Fruit fly (Drosophila melanogaster) whole organism, embryonic: ENCODE results near the gene LpR2.
A peak's percentile ranks its signal among the peaks of the same experiment; 100 is the strongest.

Experiments used
- Atf3 ChIP-seq: fragments of 200-800 bp; sonication (Bioruptor generic); optimal IDR thresholded peaks from 3 replicates; lab custom pipeline; 2016; ENCODE audit warnings: missing biosample characterization, missing genetic modification characterization
- B-H1 ChIP-seq: fragments of 200-800 bp; sonication (Bioruptor generic); IDR thresholded peaks from 3 replicates; pipeline ENCODE4 v1.3.6; 2022; ENCODE audit warnings: missing biosample characterization, missing genetic modification characterization
- BEAF-32 ChIP-seq: fragments of 200-800 bp; sonication (Bioruptor generic); optimal IDR thresholded peaks from 3 replicates; lab custom pipeline; 2017; ENCODE audit warnings: missing biosample characterization, missing genetic modification characterization, mild to moderate bottlenecking, moderate library complexity, missing genetic modification reagents
- CG10147 ChIP-seq: fragments of 200-800 bp; sonication (Bioruptor generic); optimal IDR thresholded peaks from 2 replicates; lab custom pipeline; 2019; ENCODE audit warnings: missing biosample characterization, mild to moderate bottlenecking, missing genetic modification characterization, moderate library complexity
- CG11085 ChIP-seq: fragments of 200-800 bp; sonication (Bioruptor generic); IDR thresholded peaks from 2 replicates; pipeline ENCODE4 v1.3.6; 2022; ENCODE audit warnings: missing biosample characterization, missing genetic modification characterization
- CG11695 ChIP-seq: fragments of 200-800 bp; sonication (Bioruptor generic); IDR thresholded peaks from 3 replicates; pipeline ENCODE4 v1.3.6; 2022; ENCODE audit warnings: missing biosample characterization, missing genetic modification characterization
- CG15073 ChIP-seq: fragments of 200-800 bp; sonication (Bioruptor generic); optimal IDR thresholded peaks from 2 replicates; lab custom pipeline; 2016; ENCODE audit warnings: missing biosample characterization, missing genetic modification characterization
- CG15696 ChIP-seq: fragments of 200-800 bp; sonication (Bioruptor generic); optimal IDR thresholded peaks from 2 replicates; lab custom pipeline; 2019; ENCODE audit warnings: missing biosample characterization, mild to moderate bottlenecking, missing genetic modification characterization, moderate library complexity
- CG30020 ChIP-seq: fragments of 200-800 bp; optimal IDR thresholded peaks from 2 replicates; lab custom pipeline; 2019; ENCODE audit warnings: missing biosample characterization, mild to moderate bottlenecking, missing genetic modification characterization, moderate library complexity
- CG31365 ChIP-seq: fragments of 200-800 bp; sonication (Bioruptor generic); optimal IDR thresholded peaks from 2 replicates; lab custom pipeline; 2018; ENCODE audit warnings: missing biosample characterization, mild to moderate bottlenecking, missing genetic modification characterization
- CG3163 ChIP-seq: fragments of 200-800 bp; sonication (Bioruptor generic); optimal IDR thresholded peaks from 3 replicates; lab custom pipeline; 2016; ENCODE audit warnings: missing biosample characterization, missing genetic modification characterization
- CG3407 ChIP-seq: fragments of 200-800 bp; sonication (Bioruptor generic); optimal IDR thresholded peaks from 2 replicates; lab custom pipeline; 2018; ENCODE audit warnings: missing biosample characterization, mild to moderate bottlenecking, missing genetic modification characterization
- CG6765 ChIP-seq: fragments of 200-800 bp; sonication (Bioruptor generic); optimal IDR thresholded peaks from 3 replicates; lab custom pipeline; 2017; ENCODE audit warnings: missing biosample characterization, mild to moderate bottlenecking, missing genetic modification characterization
- CG7745 ChIP-seq: fragments of 200-800 bp; sonication (Bioruptor generic); optimal IDR thresholded peaks from 2 replicates; lab custom pipeline; 2018; ENCODE audit warnings: missing biosample characterization, mild to moderate bottlenecking, missing genetic modification characterization, moderate library complexity
- CG7963 ChIP-seq: fragments of 200-800 bp; sonication (Bioruptor generic); IDR thresholded peaks from 3 replicates; pipeline ENCODE4 v1.3.6; 2022; ENCODE audit warnings: missing biosample characterization, missing genetic modification characterization; ENCODE audit not compliant: partially characterized antibody
- CG9932 ChIP-seq: fragments of 200-800 bp; sonication (Bioruptor generic); IDR thresholded peaks from 2 replicates; pipeline ENCODE4 v1.3.6; 2022; ENCODE audit warnings: missing biosample characterization, missing genetic modification characterization
- Dll ChIP-seq: fragments of 200-800 bp; sonication (Bioruptor generic); IDR thresholded peaks from 4 replicates; pipeline ENCODE4 v1.3.6; 2022; ENCODE audit warnings: missing biosample characterization, missing genetic modification characterization; ENCODE audit not compliant: partially characterized antibody
- Doc3 ChIP-seq: fragments of 200-800 bp; sonication (Bioruptor generic); IDR thresholded peaks from 3 replicates; pipeline ENCODE4 v1.3.6; 2022; ENCODE audit warnings: missing biosample characterization, missing genetic modification characterization; ENCODE audit not compliant: partially characterized antibody
- Ets65A ChIP-seq: fragments of 200-800 bp; sonication (Bioruptor generic); peaks from one replicate; lab custom pipeline; 2016; ENCODE audit warnings: missing biosample characterization, missing genetic modification characterization
- Kr ChIP-seq: fragments of 200-800 bp; sonication (Bioruptor generic); optimal IDR thresholded peaks from 2 replicates; lab custom pipeline; 2017; ENCODE audit warnings: missing biosample characterization, mild to moderate bottlenecking, missing genetic modification characterization
- Rfx ChIP-seq: fragments of 200-800 bp; sonication (Bioruptor generic); IDR thresholded peaks from 2 replicates; pipeline ENCODE4 v1.3.6; 2022; ENCODE audit warnings: missing biosample characterization, missing genetic modification characterization
- Tbp ChIP-seq: fragments of >200 bp; optimal IDR thresholded peaks from 2 replicates; lab custom pipeline; 2018; ENCODE audit warnings: missing biosample characterization, missing genetic modification characterization
- Trl ChIP-seq, 3 experiments: fragments of >200 bp in 2 of 3; fragments of 200-800 bp in 1 of 3; sonication (Bioruptor generic) in 1 of 3; optimal IDR thresholded peaks; 2 replicates in 1 of 3; 3 replicates in 2 of 3; lab custom pipeline; 2016 to 2017; ENCODE audit warnings: missing biosample characterization in 1 of 3, missing genetic modification characterization in 1 of 3
- abd-A ChIP-seq: fragments of 200-800 bp; sonication (Bioruptor generic); optimal IDR thresholded peaks from 3 replicates; lab custom pipeline; 2019; ENCODE audit warnings: missing biosample characterization, mild to moderate bottlenecking, missing genetic modification characterization, moderate library complexity
- amos ChIP-seq: fragments of 200-800 bp; sonication (Bioruptor generic); IDR thresholded peaks from 2 replicates; pipeline ENCODE4 v1.3.6; 2022; ENCODE audit warnings: missing biosample characterization, missing genetic modification characterization; ENCODE audit not compliant: partially characterized antibody
- ap ChIP-seq: fragments of 200-800 bp; sonication (Bioruptor generic); IDR thresholded peaks from 2 replicates; pipeline ENCODE4 v1.3.6; 2022; ENCODE audit warnings: missing biosample characterization, missing genetic modification characterization
- ato ChIP-seq: fragments of 200-800 bp; sonication (Bioruptor generic); IDR thresholded peaks from 2 replicates; pipeline ENCODE4 v1.3.6; 2022; ENCODE audit warnings: missing biosample characterization, missing genetic modification characterization; ENCODE audit not compliant: partially characterized antibody
- chn ChIP-seq: fragments of 200-800 bp; sonication (Bioruptor generic); optimal IDR thresholded peaks from 2 replicates; lab custom pipeline; 2016; ENCODE audit warnings: missing biosample characterization, missing genetic modification characterization
- exex ChIP-seq: fragments of 200-800 bp; sonication (Bioruptor generic); optimal IDR thresholded peaks from 4 replicates; lab custom pipeline; 2018; ENCODE audit warnings: missing biosample characterization, mild to moderate bottlenecking, missing genetic modification characterization, moderate library complexity
- fd102C ChIP-seq: fragments of 200-800 bp; sonication (Bioruptor generic); optimal IDR thresholded peaks from 2 replicates; lab custom pipeline; 2018; ENCODE audit warnings: missing biosample characterization, mild to moderate bottlenecking, missing genetic modification characterization, moderate library complexity
- gsb ChIP-seq: fragments of 200-800 bp; sonication (Bioruptor generic); IDR thresholded peaks from 2 replicates; pipeline ENCODE4 v1.3.6; 2022; ENCODE audit warnings: missing biosample characterization, missing genetic modification characterization
- klu ChIP-seq: fragments of 200-800 bp; sonication (Bioruptor generic); IDR thresholded peaks from 2 replicates; pipeline ENCODE4 v1.3.6; 2022; ENCODE audit warnings: missing biosample characterization, missing genetic modification characterization
- kni ChIP-seq: fragments of 200-800 bp; sonication (Bioruptor generic); optimal IDR thresholded peaks from 3 replicates; lab custom pipeline; 2017; ENCODE audit warnings: mild to moderate bottlenecking, missing biosample characterization, missing genetic modification reagents, missing genetic modification characterization
- nerfin-1 ChIP-seq: fragments of 200-800 bp; sonication (Bioruptor generic); optimal IDR thresholded peaks from 3 replicates; lab custom pipeline; 2019; ENCODE audit warnings: missing biosample characterization, mild to moderate bottlenecking, missing genetic modification characterization, moderate library complexity
- p53 ChIP-seq: fragments of 200-800 bp; sonication (Bioruptor generic); optimal IDR thresholded peaks from 2 replicates; lab custom pipeline; 2016; ENCODE audit warnings: missing biosample characterization, missing genetic modification characterization
- pb ChIP-seq: fragments of 200-800 bp; sonication (Bioruptor generic); optimal IDR thresholded peaks from 3 replicates; lab custom pipeline; 2016; ENCODE audit warnings: missing biosample characterization, missing genetic modification characterization
- pho ChIP-seq: fragments of 200-800 bp; sonication (Bioruptor generic); optimal IDR thresholded peaks from 2 replicates; lab custom pipeline; 2016; ENCODE audit warnings: missing biosample characterization, missing genetic modification characterization
- sens-2 ChIP-seq: fragments of 200-800 bp; sonication (Bioruptor generic); IDR thresholded peaks from 2 replicates; pipeline ENCODE4 v1.3.6; 2022; ENCODE audit warnings: missing biosample characterization, missing genetic modification characterization
- sr ChIP-seq: fragments of 200-800 bp; sonication (Bioruptor generic); IDR thresholded peaks from 3 replicates; pipeline ENCODE4 v1.3.6; 2022; ENCODE audit warnings: missing biosample characterization, missing genetic modification characterization
- toy ChIP-seq: fragments of 200-800 bp; sonication (Bioruptor generic); IDR thresholded peaks from 2 replicates; pipeline ENCODE4 v1.3.6; 2022; ENCODE audit warnings: missing biosample characterization, missing genetic modification characterization
- trh ChIP-seq: fragments of 200-800 bp; sonication (Bioruptor generic); optimal IDR thresholded peaks from 2 replicates; lab custom pipeline; 2016; ENCODE audit warnings: missing biosample characterization, missing genetic modification characterization
- z ChIP-seq: fragments of 200-800 bp; sonication (Bioruptor generic); IDR thresholded peaks from 3 replicates; pipeline ENCODE4 v1.3.6; 2022; ENCODE audit warnings: missing biosample characterization, missing genetic modification characterization
- zfh1 ChIP-seq: fragments of 200-800 bp; sonication (Bioruptor generic); IDR thresholded peaks from 3 replicates; pipeline ENCODE4 v1.3.6; 2022; ENCODE audit warnings: missing biosample characterization, missing genetic modification characterization

Gene LpR2

dm6 chr3R:25782855-25783424 lies 42.7 kb upstream of the LpR2 start:
- TF ChIP-seq CG9932 (GFP tag; lab: Robert Waterston, UW) (no peak), Dll (no peak), abd-A (tag; lab: Kevin White, UChicago) (peak; percentile 15), CG7963 (GFP tag; lab: Robert Waterston, UW) (no peak), Atf3 (GFP tag; lab: Kevin White, UChicago) (no peak), CG7745 (tag; lab: Kevin White, UChicago) (no peak), Ets65A (GFP tag; lab: Kevin White, UChicago) (peak; percentile 30), z (GFP tag; lab: Robert Waterston, UW) (peak; percentile 90), Doc3 (no peak), toy (GFP tag; lab: Robert Waterston, UW) (no peak), CG11695 (GFP tag; lab: Robert Waterston, UW) (no peak), amos (GFP tag; lab: Robert Waterston, UW) (peak; percentile 16; the same call in 1 of the 2 replicates), Trl (optimal IDR thresholded peaks at IDR 0.05; lab: Kevin White, UChicago) (peak; percentile 45 to 88), Trl (GFP tag; optimal IDR thresholded peaks at IDR 0.05; lab: Kevin White, UChicago) (no peak), trh (GFP tag; lab: Kevin White, UChicago) (no peak), BEAF-32 (GFP tag; lab: Kevin White, UChicago) (no peak), CG3163 (GFP tag; lab: Kevin White, UChicago) (peak; percentile 65), CG15073 (GFP tag; lab: Kevin White, UChicago) (no peak), kni (no peak), exex (tag; lab: Kevin White, UChicago) (no peak)
- TF ChIP-seq, all 482 proteins: peak for 6

- TF ChIP-seq chn (GFP tag; lab: Kevin White, UChicago) (no peak), CG15696 (tag; lab: Kevin White, UChicago) (no peak), fd102C (GFP tag; lab: Kevin White, UChicago) (no peak), BEAF-32 (GFP tag; lab: Kevin White, UChicago) (no peak), CG3407 (no peak), B-H1 (GFP tag; lab: Robert Waterston, UW) (no peak), Rfx (GFP tag; lab: Robert Waterston, UW) (no peak)
Measured at dm6 chr3R:25778205-25778604, 37.9 kb upstream of the LpR2 start, which contains the start of gene CG4956. Gene CG4956 (minus strand): TSS chr3R:25778305.

- no peak for TF ChIP-seq klu (GFP tag; lab: Robert Waterston, UW)
- no peak for TF ChIP-seq ap (GFP tag; lab: Robert Waterston, UW)
- no peak for TF ChIP-seq ato (GFP tag; lab: Robert Waterston, UW)
- TF ChIP-seq sens-2 (GFP tag; lab: Robert Waterston, UW): no peak
- TF ChIP-seq pb (GFP tag; lab: Kevin White, UChicago): no peak
- no peak for TF ChIP-seq zfh1
- TF ChIP-seq CG11085 (GFP tag; lab: Robert Waterston, UW): no peak
- no peak for TF ChIP-seq p53 (GFP tag; lab: Kevin White, UChicago)
- no peak for TF ChIP-seq gsb (GFP tag; lab: Robert Waterston, UW)
- TF ChIP-seq CG10147 (GFP tag; lab: Kevin White, UChicago): no peak
- TF ChIP-seq pho (GFP tag; lab: Kevin White, UChicago): no peak
- no peak for TF ChIP-seq CG6765 (GFP tag; lab: Kevin White, UChicago)
- TF ChIP-seq nerfin-1 (tag; lab: Kevin White, UChicago): no peak
- no peak for TF ChIP-seq sr (GFP tag; lab: Robert Waterston, UW)
- no peak for TF ChIP-seq Tbp (GFP tag; lab: Kevin White, UChicago)
- no peak for TF ChIP-seq CG30020 (tag; lab: Kevin White, UChicago)
- TF ChIP-seq Kr (GFP tag; lab: Kevin White, UChicago): no peak
- TF ChIP-seq CG31365 (tag; lab: Kevin White, UChicago): no peak
Measured at dm6 chr3R:25777098-25777497, 36.8 kb upstream of the LpR2 start, which contains the start of gene CG17195. Gene CG17195 (minus strand): TSS chr3R:25777198.
